Worm (Caenorhabditis elegans): Measurements from ENCODE around the gene cnc-5.

DNA sequence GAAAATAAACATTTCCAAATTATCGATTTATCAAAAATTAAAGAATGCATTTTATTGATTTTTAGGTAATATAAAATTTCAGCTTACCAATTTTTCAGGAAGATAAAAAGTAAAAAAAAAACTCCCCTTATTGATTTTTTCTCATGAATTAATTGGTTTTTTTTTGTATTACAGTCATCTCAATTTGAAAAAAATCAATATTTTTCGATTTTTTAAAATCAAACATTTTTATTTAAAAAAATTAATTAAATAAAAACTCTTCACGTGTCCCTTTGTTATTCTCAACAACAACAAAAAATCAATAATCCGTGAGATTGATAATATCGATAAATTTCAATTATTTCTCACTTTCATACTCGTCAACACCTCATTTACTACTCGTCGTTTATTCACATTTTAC lies 50.2 kb downstream of the cnc-5 start, which contains the start of gene C38C3.3:
- TF ChIP-seq ztf-29 (GFP tag; IDR thresholded peaks at IDR 0.05) (no peak), tab-1 (GFP tag; IDR thresholded peaks at IDR 0.05) (no peak), flt-1 (GFP tag; IDR thresholded peaks at IDR 0.05) (no peak), cog-1 (tag; optimal IDR thresholded peaks at IDR 0.05) (no peak)
